Worm (Caenorhabditis elegans) whole organism, early embryonic: ENCODE measurements around the gene M02E1.4.

ENCODE experiments used
- F13C5.2 ChIP-seq: sonication (generic microtip); optimal IDR thresholded peaks from 2 replicates; lab custom pipeline; 2017; ENCODE audit warnings: mild to moderate bottlenecking, missing genetic modification characterization, inconsistent platforms, missing compliant biosample characterization
- aly-1 ChIP-seq: sonication (generic microtip); optimal IDR thresholded peaks from 2 replicates; lab custom pipeline; 2016; ENCODE audit warnings: missing genetic modification characterization, missing compliant biosample characterization
- ama-1 ChIP-seq: fragments of 150-350 bp; optimal IDR thresholded peaks from 2 replicates; lab custom pipeline; 2014
- ceh-13 ChIP-seq: fragments of 200-800 bp; sonication (Bioruptor generic); optimal IDR thresholded peaks from 2 replicates; lab custom pipeline; 2018; ENCODE audit warnings: mild to moderate bottlenecking, missing genetic modification characterization, missing compliant biosample characterization
- ceh-36 ChIP-seq: sonication (generic microtip); optimal IDR thresholded peaks from 2 replicates; lab custom pipeline; 2016; ENCODE audit warnings: missing genetic modification characterization, inconsistent platforms, missing compliant biosample characterization
- ets-7 ChIP-seq: sonication (generic microtip); optimal IDR thresholded peaks from 2 replicates; lab custom pipeline; 2016; ENCODE audit warnings: missing genotype, missing genetic modification characterization, missing compliant biosample characterization
- flt-1 ChIP-seq: fragments of 200-800 bp; sonication (Bioruptor generic); IDR thresholded peaks from 2 replicates; pipeline ENCODE4 v1.3.6; 2022; ENCODE audit warnings: missing genetic modification characterization, missing compliant biosample characterization
- hmg-4 ChIP-seq: fragments of 200-800 bp; sonication (Bioruptor generic); optimal IDR thresholded peaks from 2 replicates; lab custom pipeline; 2018; ENCODE audit warnings: mild to moderate bottlenecking, missing genetic modification characterization, missing compliant biosample characterization
- scrt-1 ChIP-seq: fragments of 200-800 bp; sonication (Bioruptor generic); IDR thresholded peaks from 2 replicates; pipeline ENCODE4 v1.3.6; 2022; ENCODE audit warnings: missing genetic modification characterization, missing compliant biosample characterization
- sea-1 ChIP-seq: fragments of 200-800 bp; sonication (Bioruptor generic); conservative IDR thresholded peaks from 2 replicates; pipeline ENCODE4 v1.3.6; 2022; ENCODE audit warnings: missing genetic modification characterization, missing compliant biosample characterization
- tbx-11 ChIP-seq: fragments of 200-800 bp; sonication (Bioruptor generic); IDR thresholded peaks from 2 replicates; pipeline ENCODE4 v1.3.6; 2022; ENCODE audit warnings: missing genetic modification characterization, missing compliant biosample characterization
- tra-4 ChIP-seq: sonication (generic microtip); optimal IDR thresholded peaks from 2 replicates; lab custom pipeline; 2017; ENCODE audit warnings: missing genetic modification characterization, missing compliant biosample characterization

ce11 chrX:324021-324420, 10.9 kb downstream of the M02E1.4 start:
- TF ChIP-seq hmg-4 (GFP tag; lab: Kevin White, UChicago) = no peak
- no peak for TF ChIP-seq ceh-13 (GFP tag; lab: Kevin White, UChicago)
- TF ChIP-seq scrt-1 (GFP tag; lab: Robert Waterston, UW) = no peak
- TF ChIP-seq ama-1 (lab: Kevin White, UChicago) = no peak
- TF ChIP-seq F13C5.2 (tag; lab: Kevin White, UChicago) = no peak
- TF ChIP-seq sea-1 = no peak
- no peak for TF ChIP-seq tra-4 (tag; lab: Kevin White, UChicago)
- no peak for TF ChIP-seq aly-1 (tag; lab: Kevin White, UChicago)
- no peak for TF ChIP-seq flt-1
- TF ChIP-seq ets-7 (tag; lab: Kevin White, UChicago) = no peak
- no peak for TF ChIP-seq tbx-11 (GFP tag; lab: Robert Waterston, UW)
- no peak for TF ChIP-seq ceh-36 (tag; lab: Kevin White, UChicago)
